Worm (Caenorhabditis elegans) whole organism, L4 larva: Measurements from ENCODE around the gene K12D9.1.

ENCODE experiments used
- F10B5.3 ChIP-seq: sonication (generic microtip); optimal IDR thresholded peaks from 2 replicates; lab custom pipeline; 2016; ENCODE audit warnings: mild to moderate bottlenecking, missing genetic modification characterization, missing compliant biosample characterization
- ceh-44 ChIP-seq: fragments of 200-800 bp; sonication (Bioruptor generic); IDR thresholded peaks from 2 replicates; pipeline ENCODE4 v1.3.6; 2022; ENCODE audit warnings: missing genetic modification reagents, missing genetic modification characterization, missing compliant biosample characterization
- dpl-1 ChIP-seq: fragments of 150-350 bp; optimal IDR thresholded peaks from 2 replicates; lab custom pipeline; 2014; ENCODE audit warnings: missing biosample characterization, missing genetic modification reagents, missing genetic modification characterization
- lsy-2 ChIP-seq, 2 experiments: fragments of 150-350 bp in 1 of 2; sonication (generic microtip) in 1 of 2; optimal IDR thresholded peaks; 2 replicates each; lab custom pipeline; 2014 to 2017; ENCODE audit warnings: missing biosample characterization in 2 of 2, missing genetic modification characterization in 2 of 2
- unc-39 ChIP-seq: sonication (generic microtip); optimal IDR thresholded peaks from 2 replicates; lab custom pipeline; 2017; ENCODE audit warnings: missing biosample characterization, missing genetic modification characterization
- zag-1 ChIP-seq: fragments of 150-350 bp; optimal IDR thresholded peaks from 2 replicates; lab custom pipeline; 2014; ENCODE audit warnings: missing biosample characterization, missing genetic modification characterization

DNA sequence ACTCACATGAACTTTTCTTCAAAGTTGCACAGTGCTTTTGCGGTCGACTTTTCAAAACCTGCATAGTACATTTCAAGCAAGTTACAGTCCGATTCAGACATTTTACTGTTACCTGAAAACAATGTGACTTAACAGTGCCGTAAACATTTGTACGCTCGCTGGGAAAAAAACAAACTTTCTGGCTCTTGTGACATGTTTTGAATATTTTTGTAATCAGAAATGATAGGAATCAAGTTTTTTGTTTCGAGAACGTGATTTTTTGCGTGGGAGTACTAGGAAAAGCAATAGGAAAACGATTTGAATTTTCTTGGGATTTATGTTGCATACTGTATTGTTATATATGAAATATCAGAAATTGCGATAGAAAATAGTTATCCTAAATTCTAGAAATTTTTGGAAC lies 18.2 kb upstream of the K12D9.1 start, which contains the start of gene srw-120:
- TF ChIP-seq unc-39 (no peak), zag-1 (tag; lab: Kevin White, UChicago) (no peak), ceh-44 (GFP tag; lab: Robert Waterston, UW) (no peak), dpl-1 (GFP tag; lab: Kevin White, UChicago) (no peak), F10B5.3 (tag; lab: Kevin White, UChicago) (no peak), lsy-2 (tag; optimal IDR thresholded peaks at IDR 0.05; lab: Kevin White, UChicago) (no peak)
